Fruit fly (Drosophila melanogaster): ENCODE measurements around the gene CG17754.

- no peak for TF ChIP-seq CG13204 (GFP tag; optimal IDR thresholded peaks at IDR 0.05)
- no peak for TF ChIP-seq Snoo (tag; optimal IDR thresholded peaks at IDR 0.05)
- TF ChIP-seq Ets98B (GFP tag; IDR thresholded peaks at IDR 0.05): no peak
- TF ChIP-seq CG34367 (tag; optimal IDR thresholded peaks at IDR 0.05): no peak
- no peak for TF ChIP-seq CG4496 (GFP tag; IDR thresholded peaks at IDR 0.05)
These were observed 36.2 kb downstream of the CG17754 start for dm6 chrX:9286386-9286785.
